Fruit fly (Drosophila melanogaster) whole organism, prepupa: Measurements from ENCODE around the gene Sys1.

Source experiments
- CG10669 ChIP-seq: fragments of 200-800 bp; sonication (Bioruptor generic); optimal IDR thresholded peaks from 3 replicates; lab custom pipeline; 2018; ENCODE audit warnings: missing biosample characterization, mild to moderate bottlenecking, missing genetic modification characterization, moderate library complexity
- CG11902 ChIP-seq: fragments of 200-800 bp; sonication (Bioruptor generic); optimal IDR thresholded peaks from 3 replicates; lab custom pipeline; 2016; ENCODE audit warnings: missing biosample characterization, missing genetic modification characterization
- CG1621 ChIP-seq: fragments of 200-800 bp; sonication (Bioruptor generic); optimal IDR thresholded peaks from 3 replicates; lab custom pipeline; 2018; ENCODE audit warnings: missing biosample characterization, mild to moderate bottlenecking, missing genetic modification characterization
- CG16779 ChIP-seq: fragments of 200-800 bp; sonication (Bioruptor generic); optimal IDR thresholded peaks from 3 replicates; lab custom pipeline; 2017; ENCODE audit warnings: missing biosample characterization, mild to moderate bottlenecking, missing genetic modification characterization
- CG32006 ChIP-seq: fragments of 200-800 bp; sonication (Bioruptor generic); optimal IDR thresholded peaks from 3 replicates; lab custom pipeline; 2017; ENCODE audit warnings: missing biosample characterization, mild to moderate bottlenecking, missing genetic modification characterization
- CG34406 ChIP-seq: fragments of 200-800 bp; sonication (Bioruptor generic); optimal IDR thresholded peaks from 3 replicates; lab custom pipeline; 2016; ENCODE audit warnings: missing biosample characterization, missing genetic modification characterization
- CG3919 ChIP-seq: fragments of 200-800 bp; sonication (Bioruptor generic); optimal IDR thresholded peaks from 3 replicates; lab custom pipeline; 2016; ENCODE audit warnings: missing biosample characterization, missing genetic modification characterization
- CG6792 ChIP-seq: fragments of 200-800 bp; sonication (Bioruptor generic); optimal IDR thresholded peaks from 3 replicates; lab custom pipeline; 2016; ENCODE audit warnings: missing biosample characterization, missing genetic modification characterization
- CG7368 ChIP-seq: fragments of 200-800 bp; sonication (Bioruptor generic); optimal IDR thresholded peaks from 3 replicates; lab custom pipeline; 2016; ENCODE audit warnings: missing biosample characterization, missing genetic modification characterization
- CG8119 ChIP-seq: fragments of 200-800 bp; sonication (Bioruptor generic); IDR thresholded peaks from 3 replicates; pipeline ENCODE4 v1.3.6; 2022; ENCODE audit warnings: missing biosample characterization, missing genetic modification characterization
- CG8319 ChIP-seq: fragments of 200-800 bp; sonication (Bioruptor generic); optimal IDR thresholded peaks from 3 replicates; lab custom pipeline; 2016; ENCODE audit warnings: missing biosample characterization, missing genetic modification characterization
- Eip78C ChIP-seq: fragments of 200-800 bp; sonication (Bioruptor generic); peaks from one replicate; lab custom pipeline; 2016; ENCODE audit warnings: missing biosample characterization, missing genetic modification characterization
- Eip93F ChIP-seq: fragments of 200-800 bp; sonication (Bioruptor generic); optimal IDR thresholded peaks from 2 replicates; lab custom pipeline; 2016; ENCODE audit warnings: missing biosample characterization, mild to moderate bottlenecking, missing genetic modification characterization
- Gug ChIP-seq: fragments of 200-800 bp; sonication (Bioruptor generic); IDR thresholded peaks from 2 replicates; pipeline ENCODE4 v1.3.6; 2022; ENCODE audit warnings: missing biosample characterization, missing genetic modification characterization
- Hr38 ChIP-seq: sonication (Bioruptor generic); optimal IDR thresholded peaks from 2 replicates; lab custom pipeline; 2016; ENCODE audit warnings: missing biosample characterization, missing genetic modification characterization
- Hr4 ChIP-seq: fragments of 200-800 bp; sonication (Bioruptor generic); optimal IDR thresholded peaks from 3 replicates; lab custom pipeline; 2016; ENCODE audit warnings: missing biosample characterization, missing genetic modification characterization
- Met ChIP-seq: fragments of 200-800 bp; sonication (Bioruptor generic); optimal IDR thresholded peaks from 3 replicates; lab custom pipeline; 2016; ENCODE audit warnings: missing biosample characterization, missing genetic modification characterization
- Smox ChIP-seq: fragments of 200-800 bp; sonication (Bioruptor generic); optimal IDR thresholded peaks from 3 replicates; lab custom pipeline; 2016; ENCODE audit warnings: missing biosample characterization, missing genetic modification characterization
- Sox14 ChIP-seq: fragments of 200-800 bp; sonication (Bioruptor generic); optimal IDR thresholded peaks from 3 replicates; lab custom pipeline; 2016; ENCODE audit warnings: missing biosample characterization, missing genetic modification characterization
- Sox15 ChIP-seq: fragments of 200-800 bp; sonication (Bioruptor generic); optimal IDR thresholded peaks from 3 replicates; lab custom pipeline; 2016; ENCODE audit warnings: missing biosample characterization, missing genetic modification characterization
- achi ChIP-seq: fragments of 200-800 bp; sonication (Bioruptor generic); optimal IDR thresholded peaks from 3 replicates; lab custom pipeline; 2016; ENCODE audit warnings: missing biosample characterization, missing genetic modification characterization
- acj6 ChIP-seq: fragments of 200-800 bp; sonication (Bioruptor generic); optimal IDR thresholded peaks from 3 replicates; lab custom pipeline; 2016; ENCODE audit warnings: missing biosample characterization, missing genetic modification characterization
- dac ChIP-seq: fragments of 200-800 bp; sonication (Bioruptor generic); optimal IDR thresholded peaks from 2 replicates; lab custom pipeline; 2017; ENCODE audit warnings: missing biosample characterization, mild to moderate bottlenecking, missing genetic modification characterization
- dsx ChIP-seq: fragments of 200-800 bp; optimal IDR thresholded peaks from 3 replicates; lab custom pipeline; 2019; ENCODE audit warnings: missing biosample characterization, mild to moderate bottlenecking, missing genetic modification characterization, moderate library complexity; ENCODE audit not compliant: poor library complexity, severe bottlenecking
- fd59A ChIP-seq: fragments of 200-800 bp; sonication (Bioruptor generic); optimal IDR thresholded peaks from 2 replicates; lab custom pipeline; 2017; ENCODE audit warnings: missing biosample characterization, mild to moderate bottlenecking, missing genetic modification characterization, missing genetic modification reagents
- fd85E ChIP-seq: fragments of 200-800 bp; sonication (Bioruptor generic); optimal IDR thresholded peaks from 3 replicates; lab custom pipeline; 2016; ENCODE audit warnings: missing biosample characterization, missing genetic modification characterization
- lz ChIP-seq: fragments of 200-800 bp; sonication (Bioruptor generic); optimal IDR thresholded peaks from 3 replicates; lab custom pipeline; 2016; ENCODE audit warnings: missing biosample characterization, missing genetic modification characterization
- net ChIP-seq: fragments of 200-800 bp; sonication (Bioruptor generic); optimal IDR thresholded peaks from 3 replicates; lab custom pipeline; 2016; ENCODE audit warnings: missing biosample characterization, missing genetic modification characterization
- pdm3 ChIP-seq: fragments of 200-800 bp; sonication (Bioruptor generic); optimal IDR thresholded peaks from 3 replicates; lab custom pipeline; 2016; ENCODE audit warnings: missing biosample characterization, missing genetic modification characterization
- salr ChIP-seq, 2 experiments: fragments of 200-800 bp; sonication (Bioruptor generic); optimal IDR thresholded peaks; 3 replicates each; lab custom pipeline; 2016 to 2018; ENCODE audit warnings: missing biosample characterization in 2 of 2, missing genetic modification characterization in 2 of 2, mild to moderate bottlenecking in 1 of 2
- spab ChIP-seq: fragments of 200-800 bp; sonication (Bioruptor generic); optimal IDR thresholded peaks from 2 replicates; lab custom pipeline; 2017; ENCODE audit warnings: missing biosample characterization, mild to moderate bottlenecking, missing genetic modification characterization, missing genetic modification reagents
- ss ChIP-seq, 2 experiments: fragments of 200-800 bp; sonication (Bioruptor generic); optimal IDR thresholded peaks; 2 replicates in 1 of 2; 3 replicates in 1 of 2; lab custom pipeline; 2017 to 2018; ENCODE audit warnings: mild to moderate bottlenecking in 2 of 2, missing biosample characterization in 2 of 2, missing genetic modification characterization in 2 of 2, moderate library complexity in 1 of 2
- svp ChIP-seq: fragments of 200-800 bp; sonication (Bioruptor generic); peaks from one replicate; lab custom pipeline; 2016; ENCODE audit warnings: missing biosample characterization, missing genetic modification characterization

The Sys1 gene

DNA sequence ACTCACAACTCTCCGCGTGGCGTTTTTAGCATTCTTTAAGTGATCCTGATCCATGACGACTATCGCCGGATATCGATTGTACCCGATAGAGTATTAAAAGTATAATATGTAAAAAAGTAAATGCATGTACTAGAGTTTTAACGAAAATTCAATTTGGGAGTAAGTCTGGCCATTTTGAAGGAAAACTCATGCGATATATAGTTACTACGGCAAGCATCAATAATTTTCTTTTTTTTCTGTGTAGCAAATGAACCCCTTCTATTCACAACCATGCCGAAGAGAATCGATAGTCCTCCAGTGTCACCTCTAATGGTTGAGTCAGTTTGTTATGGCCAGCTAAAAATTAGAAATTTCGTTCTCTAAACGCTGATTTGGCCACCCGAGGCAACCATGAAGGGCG lies at the start of gene Sys1, which contains the start of gene Dhod (continued):
- TF ChIP-seq ss (GFP tag; optimal IDR thresholded peaks at IDR 0.05; lab: Kevin White, UChicago) (peak in 1 of 2 experiments; percentile 15), Gug (GFP tag; lab: Robert Waterston, UW) (peak; percentile 67), achi (GFP tag; lab: Kevin White, UChicago) (peak; percentile 73), CG11902 (GFP tag; lab: Kevin White, UChicago) (peak; percentile 64), Met (GFP tag; lab: Kevin White, UChicago) (peak; percentile 79), CG3919 (peak; percentile 81), CG16779 (tag; lab: Kevin White, UChicago) (no peak), acj6 (peak; percentile 77)

DNA sequence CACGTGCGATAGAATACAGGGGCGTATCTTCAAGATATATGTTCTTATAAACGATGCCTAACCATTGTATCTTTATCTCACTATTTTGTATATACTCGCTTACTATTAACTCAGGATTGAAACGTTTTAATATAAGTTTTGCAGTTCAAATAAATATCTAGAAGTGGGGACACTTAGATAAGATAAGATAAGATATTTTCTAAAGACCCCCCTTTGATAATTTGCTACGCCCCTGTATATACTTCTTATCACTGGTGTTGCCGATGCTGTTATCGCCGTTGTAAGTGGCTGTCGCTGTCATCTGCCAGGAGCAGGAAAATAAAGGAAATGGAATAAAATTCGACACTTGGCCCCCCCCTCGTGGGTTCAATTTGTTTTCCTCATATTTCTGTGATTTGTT lies 36.5 kb upstream of the Sys1 start:
- TF ChIP-seq Eip93F (no peak), svp (GFP tag; lab: Kevin White, UChicago) (peak; percentile 61)

- TF ChIP-seq CG8119 (GFP tag; lab: Robert Waterston, UW) = no peak
- TF ChIP-seq Eip93F = no peak
- TF ChIP-seq CG7368 (GFP tag; lab: Kevin White, UChicago) = no peak
- no peak for TF ChIP-seq lz (GFP tag; lab: Kevin White, UChicago)
- no peak for TF ChIP-seq spab
- TF ChIP-seq Hr38 = no peak
- TF ChIP-seq Eip78C = peak; percentile 5
- no peak for TF ChIP-seq achi (GFP tag; lab: Kevin White, UChicago)
- no peak for TF ChIP-seq CG8319 (GFP tag; lab: Kevin White, UChicago)
These were observed 33.5 kb upstream of the Sys1 start for dm6 chr3R:8619089-8619488.

DNA sequence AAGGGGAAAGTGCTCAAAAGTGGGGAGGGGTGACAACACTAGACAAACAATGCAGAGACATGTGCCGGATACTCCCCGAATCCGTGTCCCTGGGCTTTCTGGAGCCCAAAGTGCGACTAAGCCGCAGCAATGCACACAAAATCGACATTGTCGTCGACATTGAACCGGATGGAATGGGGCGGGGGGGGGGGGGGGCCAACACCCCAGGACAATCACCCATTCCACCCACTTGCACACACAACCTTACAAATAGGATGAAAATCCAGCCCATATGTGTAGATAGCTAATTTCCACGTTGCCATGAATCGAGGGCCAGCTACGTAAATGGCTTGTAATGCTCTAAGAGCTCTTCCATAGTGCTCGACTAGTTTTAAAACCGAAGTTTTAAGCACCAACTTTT lies 31.9 kb upstream of the Sys1 start:
- no peak for TF ChIP-seq Hr4
- TF ChIP-seq pdm3 (GFP tag; lab: Kevin White, UChicago) = no peak
- no peak for TF ChIP-seq net

- TF ChIP-seq CG34406 (no peak), achi (GFP tag; lab: Kevin White, UChicago) (no peak), dac (GFP tag; lab: Kevin White, UChicago) (no peak), Sox15 (GFP tag; lab: Kevin White, UChicago) (no peak), salr (GFP tag; optimal IDR thresholded peaks at IDR 0.05; lab: Kevin White, UChicago) (no peak), Smox (GFP tag; lab: Kevin White, UChicago) (no peak), net (no peak), fd85E (GFP tag; lab: Kevin White, UChicago) (no peak), dsx (GFP tag; lab: Kevin White, UChicago) (no peak), CG10669 (GFP tag; lab: Kevin White, UChicago) (no peak), Eip93F (no peak), CG3919 (no peak), Hr38 (no peak), svp (GFP tag; lab: Kevin White, UChicago) (no peak), fd59A (GFP tag; lab: Kevin White, UChicago) (no peak), CG1621 (no peak), acj6 (no peak), CG32006 (GFP tag; lab: Kevin White, UChicago) (no peak), CG6792 (GFP tag; lab: Kevin White, UChicago) (no peak)
These were observed 16.8 kb upstream of the Sys1 start, which contains the start of gene Or85e for dm6 chr3R:8635778-8636177. Gene Or85e (minus strand): TSS chr3R:8635878.

- TF ChIP-seq CG32006 (GFP tag; lab: Kevin White, UChicago) (peak; percentile 12), Sox14 (GFP tag; lab: Kevin White, UChicago) (no peak), svp (GFP tag; lab: Kevin White, UChicago) (peak; percentile 67)
These were observed 14.0 kb upstream of the Sys1 start for dm6 chr3R:8638629-8639028.
